Worm (Caenorhabditis elegans): ENCODE measurements around the gene zig-10.

The zig-10 gene

DNA sequence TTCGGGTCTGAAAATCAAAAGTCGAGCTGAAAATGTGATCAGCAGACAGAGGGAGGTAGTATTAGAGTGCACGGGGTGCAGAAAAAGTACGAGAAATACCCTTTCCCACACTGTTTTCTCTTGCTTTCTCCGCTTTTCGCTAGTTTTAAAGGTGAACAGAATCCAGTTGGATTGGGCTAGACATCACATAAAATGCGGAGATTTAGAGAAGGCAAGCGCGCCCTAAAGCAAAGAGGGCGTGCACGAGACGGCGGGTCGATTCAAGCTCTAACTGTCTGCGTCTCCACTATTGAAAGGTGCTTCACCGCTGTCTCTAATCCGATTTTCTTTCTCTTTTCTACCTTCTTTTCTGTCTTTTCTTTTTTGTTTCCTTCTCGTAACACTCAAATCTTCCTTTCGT is 28.4 kb upstream of the zig-10 start (continued):
- TF ChIP-seq rbr-2 (tag; optimal IDR thresholded peaks at IDR 0.05): peak; percentile 73
- TF ChIP-seq madf-9 (GFP tag; conservative IDR thresholded peaks at IDR 0.05): peak; percentile 39; the same call in 1 of the 2 replicates
- no peak for TF ChIP-seq Y75B8A.6 (GFP tag; IDR thresholded peaks at IDR 0.05)
- TF ChIP-seq mdt-29 (GFP tag; IDR thresholded peaks at IDR 0.05): no peak
- TF ChIP-seq lir-3 (tag; optimal IDR thresholded peaks at IDR 0.05): no peak
- TF ChIP-seq mes-2 (tag; optimal IDR thresholded peaks at IDR 0.05; ENCODE audit: poor library complexity, severe bottlenecking): peak; percentile 75
- peak; percentile 71 for TF ChIP-seq dpl-1 (GFP tag; optimal IDR thresholded peaks at IDR 0.05)
- 0 out of 2 replicates have a peak, but pooled peaks have one; percentile 52 for TF ChIP-seq egl-43 (GFP tag; IDR thresholded peaks at IDR 0.05)
- no peak for TF ChIP-seq tag-97 (GFP tag; IDR thresholded peaks at IDR 0.05)
- peak; percentile 74 for TF ChIP-seq nhr-77 (tag; optimal IDR thresholded peaks at IDR 0.05)
- TF ChIP-seq lin-29 (GFP tag; IDR thresholded peaks at IDR 0.05): no peak
- no peak for TF ChIP-seq ceh-44 (GFP tag; IDR thresholded peaks at IDR 0.05)
- TF ChIP-seq attf-4 (tag; optimal IDR thresholded peaks at IDR 0.05): peak; percentile 31
- TF ChIP-seq mdl-1 (tag; optimal IDR thresholded peaks at IDR 0.05): peak; percentile 90 to 95

DNA sequence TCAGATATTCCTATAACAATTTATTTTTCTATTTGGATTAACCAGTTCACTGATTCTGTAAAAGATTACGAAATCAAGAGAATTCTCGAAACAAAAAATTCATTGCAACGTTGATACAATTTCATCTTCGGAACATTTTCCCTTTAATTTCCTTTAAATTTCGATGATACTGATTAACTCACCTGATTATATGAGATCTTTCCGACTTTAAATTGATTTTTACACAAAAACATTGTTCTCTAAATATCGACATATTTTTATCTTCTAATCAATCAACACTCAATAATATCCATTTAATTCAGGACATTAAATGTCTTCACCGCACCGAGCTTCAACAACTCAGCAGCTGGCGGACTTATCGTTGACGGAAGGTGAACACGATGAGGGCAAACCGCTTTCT is 27.5 kb upstream of the zig-10 start, which contains the start of gene lin-23:
lin-23 (plus strand) TSS at position 301 of the 400 bp plus-strand sequence.
- peak in 1 of 2 experiments; percentile 70 for TF ChIP-seq unc-62 (GFP tag; optimal IDR thresholded peaks at IDR 0.05 in 1 of 2)
- no peak for TF ChIP-seq unc-62 (tag; optimal IDR thresholded peaks at IDR 0.05)
- no peak for TF ChIP-seq dmd-6 (GFP tag; IDR thresholded peaks at IDR 0.05)
- TF ChIP-seq zip-2 (tag; optimal IDR thresholded peaks at IDR 0.05): no peak

DNA sequence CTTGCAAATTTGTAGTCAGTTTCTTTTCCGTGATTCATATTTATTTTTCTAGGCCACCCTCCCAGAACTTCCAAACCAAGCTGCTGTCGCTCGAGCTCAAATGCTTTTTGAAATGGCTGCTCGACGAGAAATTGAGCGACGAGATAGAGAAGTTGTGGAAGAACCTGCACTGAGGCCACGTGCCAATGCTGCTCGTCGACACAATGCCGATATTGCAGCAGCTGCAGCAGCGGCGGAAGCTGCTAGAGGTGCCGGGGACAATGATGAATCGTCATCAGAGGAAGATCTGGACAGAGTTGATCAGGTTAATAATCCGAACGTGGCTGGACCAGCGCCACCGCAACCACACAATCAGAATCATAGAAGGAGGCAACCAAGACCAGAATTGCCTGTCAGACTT is 25.1 kb upstream of the zig-10 start:
- TF ChIP-seq mdl-1 (tag; optimal IDR thresholded peaks at IDR 0.05) (no peak), set-16 (GFP tag; IDR thresholded peaks at IDR 0.05) (peak; percentile 56), pha-4 (GFP tag; IDR thresholded peaks at IDR 0.05) (0 out of 2 replicates have a peak, but pooled peaks have one; percentile 8), pha-4 (tag; optimal IDR thresholded peaks at IDR 0.05) (no peak)

DNA sequence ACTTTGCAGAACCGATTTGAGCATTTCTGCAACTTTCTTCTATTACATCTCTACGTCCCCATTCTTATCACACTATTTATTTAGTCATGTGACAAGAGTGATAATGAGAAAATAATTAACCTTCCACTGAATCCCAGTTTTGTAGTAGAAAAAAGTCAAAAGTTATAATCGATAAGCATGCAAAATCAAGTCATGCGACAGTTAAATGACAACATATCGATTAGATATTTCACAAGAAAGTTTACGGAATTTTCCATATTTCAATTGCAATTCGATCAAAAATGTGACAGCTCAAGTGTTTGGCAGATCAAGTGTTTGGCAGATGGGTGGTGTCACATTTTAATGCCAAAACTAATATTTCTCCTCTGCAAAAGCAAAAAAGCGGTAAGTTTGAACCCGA is 23.9 kb upstream of the zig-10 start:
- TF ChIP-seq cey-2 (tag; optimal IDR thresholded peaks at IDR 0.05; ENCODE audit: borderline replicate concordance, insufficient read depth) (no peak), hlh-30 (tag; optimal IDR thresholded peaks at IDR 0.05; ENCODE audit: insufficient read depth) (peak; percentile 73), nhr-48 (tag; optimal IDR thresholded peaks at IDR 0.05) (peak; percentile 49), spr-1 (tag; optimal IDR thresholded peaks at IDR 0.05) (no peak), ama-1 (optimal IDR thresholded peaks at IDR 0.05) (no peak), T20F7.1 (GFP tag; optimal IDR thresholded peaks at IDR 0.05) (peak; percentile 62), Y105C5A.15 (GFP tag; IDR thresholded peaks at IDR 0.05) (no peak), dmd-6 (GFP tag; IDR thresholded peaks at IDR 0.05) (peak; percentile 65), nhr-111 (GFP tag; optimal IDR thresholded peaks at IDR 0.05) (no peak), tag-97 (GFP tag; IDR thresholded peaks at IDR 0.05) (no peak), dve-1 (tag; optimal IDR thresholded peaks at IDR 0.05; ENCODE audit: insufficient read depth) (peak; percentile 72), nhr-28 (tag; optimal IDR thresholded peaks at IDR 0.05) (peak; percentile 40), hlh-11 (tag; optimal IDR thresholded peaks at IDR 0.05) (peak; percentile 38), ceh-62 (tag; optimal IDR thresholded peaks at IDR 0.05) (no peak), madf-5 (GFP tag; IDR thresholded peaks at IDR 0.05) (no peak), daf-16 (GFP tag; optimal IDR thresholded peaks at IDR 0.05) (no peak), daf-16 (tag; optimal IDR thresholded peaks at IDR 0.05) (peak; percentile 52), lin-38 (GFP tag; IDR thresholded peaks at IDR 0.05) (peak; percentile 31), mes-2 (tag; optimal IDR thresholded peaks at IDR 0.05; ENCODE audit: poor library complexity, severe bottlenecking) (no peak)
